Worm (Caenorhabditis elegans): ENCODE results near the gene C43C3.4.

Gene C43C3.4

ce11 chrX:9642775-9643461 lies 31.8 kb downstream of the C43C3.4 start (continued):
- no peak for TF ChIP-seq nhr-237 (tag; optimal IDR thresholded peaks at IDR 0.05)
- TF ChIP-seq nhr-129 (tag; optimal IDR thresholded peaks at IDR 0.05): peak; percentile 61
- TF ChIP-seq egl-27 (tag; optimal IDR thresholded peaks at IDR 0.05): no peak
- no peak for TF ChIP-seq alr-1 (tag; optimal IDR thresholded peaks at IDR 0.05)
- TF ChIP-seq R02D3.7 (tag; optimal IDR thresholded peaks at IDR 0.05): no peak
- TF ChIP-seq skn-1 (tag; optimal IDR thresholded peaks at IDR 0.05): no peak
- no peak for TF ChIP-seq aly-2 (tag; optimal IDR thresholded peaks at IDR 0.05)
- TF ChIP-seq F13H6.1 (tag; optimal IDR thresholded peaks at IDR 0.05): no peak
- TF ChIP-seq ceh-16 (tag; optimal IDR thresholded peaks at IDR 0.05): no peak

- no peak for TF ChIP-seq unc-55 (GFP tag; optimal IDR thresholded peaks at IDR 0.05)
- TF ChIP-seq nhr-10 (tag; optimal IDR thresholded peaks at IDR 0.05): no peak
- no peak for TF ChIP-seq ZK546.5 (tag; optimal IDR thresholded peaks at IDR 0.05)
- TF ChIP-seq fos-1 (tag; optimal IDR thresholded peaks at IDR 0.05): no peak
- no peak for TF ChIP-seq nhr-11 (tag; optimal IDR thresholded peaks at IDR 0.05)
- TF ChIP-seq nhr-129 (tag; optimal IDR thresholded peaks at IDR 0.05): peak; percentile 56
- TF ChIP-seq skn-1 (tag; optimal IDR thresholded peaks at IDR 0.05): no peak
- TF ChIP-seq sma-9 (GFP tag; optimal IDR thresholded peaks at IDR 0.05): peak; percentile 21
- TF ChIP-seq sma-9 (tag; optimal IDR thresholded peaks at IDR 0.05): no peak
- TF ChIP-seq unc-39 (tag; optimal IDR thresholded peaks at IDR 0.05): no peak
- peak in 1 of 2 experiments; percentile 33 for TF ChIP-seq lsy-2 (tag; optimal IDR thresholded peaks at IDR 0.05)
- TF ChIP-seq lin-11 (tag; optimal IDR thresholded peaks at IDR 0.05): no peak
Measured at ce11 chrX:9640902-9641301, 33.8 kb downstream of the C43C3.4 start.

ce11 chrX:9638825-9639474 lies 35.7 kb downstream of the C43C3.4 start:
- TF ChIP-seq nhr-10 (tag; optimal IDR thresholded peaks at IDR 0.05) (no peak), ztf-4 (tag; optimal IDR thresholded peaks at IDR 0.05) (peak; percentile 33), nhr-25 (tag; optimal IDR thresholded peaks at IDR 0.05) (peak; percentile 88), unc-55 (GFP tag; optimal IDR thresholded peaks at IDR 0.05) (no peak), gmeb-1 (tag; optimal IDR thresholded peaks at IDR 0.05) (peak; percentile 24), C34F6.9 (tag; optimal IDR thresholded peaks at IDR 0.05) (peak; percentile 49), nhr-129 (tag; optimal IDR thresholded peaks at IDR 0.05) (peak; percentile 56), lsy-2 (tag; optimal IDR thresholded peaks at IDR 0.05) (no peak), ZK546.5 (tag; optimal IDR thresholded peaks at IDR 0.05) (no peak), ama-1 (optimal IDR thresholded peaks at IDR 0.05) (no peak), nhr-6 (tag; optimal IDR thresholded peaks at IDR 0.05) (no peak), ceh-82 (tag; optimal IDR thresholded peaks at IDR 0.05) (no peak), unc-39 (tag; optimal IDR thresholded peaks at IDR 0.05) (no peak), sma-3 (GFP tag; optimal IDR thresholded peaks at IDR 0.05) (peak; percentile 24), fos-1 (tag; optimal IDR thresholded peaks at IDR 0.05) (peak; percentile 33), ceh-16 (tag; optimal IDR thresholded peaks at IDR 0.05) (peak; percentile 18), crh-2 (tag; optimal IDR thresholded peaks at IDR 0.05) (peak; percentile 7), peb-1 (tag; optimal IDR thresholded peaks at IDR 0.05) (no peak), ztf-11 (tag; optimal IDR thresholded peaks at IDR 0.05) (no peak)

- TF ChIP-seq mab-5 (tag; optimal IDR thresholded peaks at IDR 0.05) (no peak), R02D3.7 (tag; optimal IDR thresholded peaks at IDR 0.05) (no peak), nhr-129 (tag; optimal IDR thresholded peaks at IDR 0.05) (peak; percentile 62), unc-55 (GFP tag; optimal IDR thresholded peaks at IDR 0.05) (peak; percentile 32), elt-3 (tag; optimal IDR thresholded peaks at IDR 0.05) (no peak), fos-1 (tag; optimal IDR thresholded peaks at IDR 0.05) (peak; percentile 15), ceh-82 (tag; optimal IDR thresholded peaks at IDR 0.05) (no peak), nhr-21 (tag; optimal IDR thresholded peaks at IDR 0.05) (peak; percentile 49), ama-1 (optimal IDR thresholded peaks at IDR 0.05) (no peak), ceh-16 (tag; optimal IDR thresholded peaks at IDR 0.05) (no peak), lsy-2 (tag; optimal IDR thresholded peaks at IDR 0.05) (peak in 1 of 2 experiments; percentile 27), sma-9 (GFP tag; optimal IDR thresholded peaks at IDR 0.05) (peak; percentile 67), sma-9 (tag; optimal IDR thresholded peaks at IDR 0.05) (no peak), nhr-23 (tag; optimal IDR thresholded peaks at IDR 0.05) (no peak), C34F6.9 (tag; optimal IDR thresholded peaks at IDR 0.05) (peak; percentile 21), unc-62 (GFP tag; optimal IDR thresholded peaks at IDR 0.05) (no peak), nhr-11 (tag; optimal IDR thresholded peaks at IDR 0.05) (peak; percentile 44), elt-1 (tag; optimal IDR thresholded peaks at IDR 0.05) (no peak), Y55F3AM.14 (GFP tag; optimal IDR thresholded peaks at IDR 0.05) (no peak), ztf-4 (tag; optimal IDR thresholded peaks at IDR 0.05) (peak; percentile 18), mdl-1 (tag; optimal IDR thresholded peaks at IDR 0.05) (no peak), lin-11 (tag; optimal IDR thresholded peaks at IDR 0.05) (no peak), mbf-1 (tag; optimal IDR thresholded peaks at IDR 0.05) (no peak), crh-2 (tag; optimal IDR thresholded peaks at IDR 0.05) (peak; percentile 37), unc-39 (tag; optimal IDR thresholded peaks at IDR 0.05) (no peak), snpc-4 (tag; optimal IDR thresholded peaks at IDR 0.05) (no peak), dmd-4 (tag; optimal IDR thresholded peaks at IDR 0.05) (no peak), aly-2 (tag; optimal IDR thresholded peaks at IDR 0.05) (no peak), nhr-12 (tag; optimal IDR thresholded peaks at IDR 0.05) (no peak), egl-27 (tag; optimal IDR thresholded peaks at IDR 0.05) (no peak), lin-39 (tag; optimal IDR thresholded peaks at IDR 0.05) (no peak), sem-4 (tag; optimal IDR thresholded peaks at IDR 0.05) (peak; percentile 12), nhr-10 (tag; optimal IDR thresholded peaks at IDR 0.05) (no peak), gmeb-1 (tag; optimal IDR thresholded peaks at IDR 0.05) (no peak)
Measured at ce11 chrX:9637700-9638099, 37.0 kb downstream of the C43C3.4 start.
